Fruit fly (Drosophila melanogaster) whole organism, prepupa: ENCODE data around the gene CG14440.

Experiments used
- Blimp-1 ChIP-seq: fragments of 200-800 bp; sonication (Bioruptor generic); optimal IDR thresholded peaks from 3 replicates; lab custom pipeline; 2017; ENCODE audit warnings: missing biosample characterization, missing genetic modification characterization, mild to moderate bottlenecking, moderate library complexity, missing genetic modification reagents
- CG11902 ChIP-seq: fragments of 200-800 bp; sonication (Bioruptor generic); optimal IDR thresholded peaks from 3 replicates; lab custom pipeline; 2016; ENCODE audit warnings: missing biosample characterization, missing genetic modification characterization
- CG3032 ChIP-seq: fragments of 200-800 bp; optimal IDR thresholded peaks from 2 replicates; lab custom pipeline; 2019; ENCODE audit warnings: missing biosample characterization, mild to moderate bottlenecking, missing genetic modification characterization, moderate library complexity
- CG31627 ChIP-seq: fragments of 200-800 bp; sonication (Bioruptor generic); optimal IDR thresholded peaks from 3 replicates; lab custom pipeline; 2016; ENCODE audit warnings: missing biosample characterization, missing genetic modification characterization
- CG4318 ChIP-seq: fragments of 200-800 bp; sonication (Bioruptor generic); optimal IDR thresholded peaks from 3 replicates; lab custom pipeline; 2017; ENCODE audit warnings: missing biosample characterization, mild to moderate bottlenecking, missing genetic modification characterization
- CG6163 ChIP-seq: fragments of 200-800 bp; sonication (Bioruptor generic); IDR thresholded peaks from 3 replicates; pipeline ENCODE4 v1.3.6; 2022; ENCODE audit warnings: missing biosample characterization, missing genetic modification characterization
- CG7368 ChIP-seq: fragments of 200-800 bp; sonication (Bioruptor generic); optimal IDR thresholded peaks from 3 replicates; lab custom pipeline; 2016; ENCODE audit warnings: missing biosample characterization, missing genetic modification characterization
- Ets96B ChIP-seq: fragments of 200-800 bp; optimal IDR thresholded peaks from 2 replicates; lab custom pipeline; 2019; ENCODE audit warnings: missing biosample characterization, mild to moderate bottlenecking, missing genetic modification characterization, moderate library complexity
- Hr4 ChIP-seq: fragments of 200-800 bp; sonication (Bioruptor generic); optimal IDR thresholded peaks from 3 replicates; lab custom pipeline; 2016; ENCODE audit warnings: missing biosample characterization, missing genetic modification characterization
- Met ChIP-seq: fragments of 200-800 bp; sonication (Bioruptor generic); optimal IDR thresholded peaks from 3 replicates; lab custom pipeline; 2016; ENCODE audit warnings: missing biosample characterization, missing genetic modification characterization
- OdsH ChIP-seq: fragments of 200-800 bp; sonication (Bioruptor generic); optimal IDR thresholded peaks from 3 replicates; lab custom pipeline; 2016; ENCODE audit warnings: missing biosample characterization, missing genetic modification characterization
- Sox14 ChIP-seq: fragments of 200-800 bp; sonication (Bioruptor generic); optimal IDR thresholded peaks from 3 replicates; lab custom pipeline; 2016; ENCODE audit warnings: missing biosample characterization, missing genetic modification characterization
- Sox15 ChIP-seq: fragments of 200-800 bp; sonication (Bioruptor generic); optimal IDR thresholded peaks from 3 replicates; lab custom pipeline; 2016; ENCODE audit warnings: missing biosample characterization, missing genetic modification characterization
- achi ChIP-seq: fragments of 200-800 bp; sonication (Bioruptor generic); optimal IDR thresholded peaks from 3 replicates; lab custom pipeline; 2016; ENCODE audit warnings: missing biosample characterization, missing genetic modification characterization
- acj6 ChIP-seq: fragments of 200-800 bp; sonication (Bioruptor generic); optimal IDR thresholded peaks from 3 replicates; lab custom pipeline; 2016; ENCODE audit warnings: missing biosample characterization, missing genetic modification characterization
- dac ChIP-seq: fragments of 200-800 bp; sonication (Bioruptor generic); optimal IDR thresholded peaks from 2 replicates; lab custom pipeline; 2017; ENCODE audit warnings: missing biosample characterization, mild to moderate bottlenecking, missing genetic modification characterization
- fd85E ChIP-seq: fragments of 200-800 bp; sonication (Bioruptor generic); optimal IDR thresholded peaks from 3 replicates; lab custom pipeline; 2016; ENCODE audit warnings: missing biosample characterization, missing genetic modification characterization
- lz ChIP-seq: fragments of 200-800 bp; sonication (Bioruptor generic); optimal IDR thresholded peaks from 3 replicates; lab custom pipeline; 2016; ENCODE audit warnings: missing biosample characterization, missing genetic modification characterization
- spab ChIP-seq: fragments of 200-800 bp; sonication (Bioruptor generic); optimal IDR thresholded peaks from 2 replicates; lab custom pipeline; 2017; ENCODE audit warnings: missing biosample characterization, mild to moderate bottlenecking, missing genetic modification characterization, missing genetic modification reagents
- vri ChIP-seq: fragments of 200-800 bp; sonication (Bioruptor generic); optimal IDR thresholded peaks from 3 replicates; lab custom pipeline; 2016; ENCODE audit warnings: missing biosample characterization, mild to moderate bottlenecking, missing genetic modification characterization

The CG14440 gene

dm6 chrX:6646846-6647245 is 51.5 kb downstream of the CG14440 start (continued):
- no peak for TF ChIP-seq spab (GFP tag; lab: Kevin White, UChicago)
- peak; percentile 13 for TF ChIP-seq CG31627 (GFP tag; lab: Kevin White, UChicago)
- no peak for TF ChIP-seq fd85E (GFP tag; lab: Kevin White, UChicago)
- TF ChIP-seq lz (GFP tag; lab: Kevin White, UChicago) = no peak
- TF ChIP-seq Ets96B (tag; lab: Kevin White, UChicago) = peak; percentile 3
- no peak for TF ChIP-seq dac
- TF ChIP-seq Met (GFP tag; lab: Kevin White, UChicago) = no peak
- TF ChIP-seq CG7368 (GFP tag; lab: Kevin White, UChicago) = no peak
- TF ChIP-seq CG3032 (tag; lab: Kevin White, UChicago) = peak; percentile 10
- no peak for TF ChIP-seq vri (GFP tag; lab: Kevin White, UChicago)
- TF ChIP-seq Blimp-1 (GFP tag; lab: Kevin White, UChicago) = no peak
- TF ChIP-seq Sox14 = peak; percentile 18
- peak; percentile 13 for TF ChIP-seq Hr4 (GFP tag; lab: Kevin White, UChicago)
- no peak for TF ChIP-seq CG4318 (GFP tag; lab: Kevin White, UChicago)
- TF ChIP-seq achi = peak; percentile 31
- no peak for TF ChIP-seq CG11902 (GFP tag; lab: Kevin White, UChicago)
- peak; percentile 4 for TF ChIP-seq OdsH (GFP tag; lab: Kevin White, UChicago)
- TF ChIP-seq CG6163 (GFP tag; lab: Robert Waterston, UW) = 0 out of 3 replicates have a peak, but pooled peaks have one; percentile 28
- peak; percentile 26 for TF ChIP-seq acj6 (GFP tag; lab: Kevin White, UChicago)
- no peak for TF ChIP-seq Sox15 (GFP tag; lab: Kevin White, UChicago)
